Fruit fly (Drosophila melanogaster) whole organism, wandering third instar larva: ENCODE data around the gene Kr-h1.

Experiments used
- Abd-B ChIP-seq: fragments of >200 bp; optimal IDR thresholded peaks from 2 replicates; lab custom pipeline; 2017; ENCODE audit warnings: missing biosample characterization, missing genetic modification characterization
- CG32264 ChIP-seq: fragments of 200-800 bp; sonication (Bioruptor generic); optimal IDR thresholded peaks from 2 replicates; lab custom pipeline; 2016; ENCODE audit warnings: missing biosample characterization, missing genetic modification characterization
- CG9705 ChIP-seq: fragments of 200-800 bp; sonication (Bioruptor generic); optimal IDR thresholded peaks from 2 replicates; lab custom pipeline; 2018; ENCODE audit warnings: missing biosample characterization, mild to moderate bottlenecking, missing genetic modification characterization
- CrebA ChIP-seq: fragments of 200-800 bp; sonication (Bioruptor generic); optimal IDR thresholded peaks from 2 replicates; lab custom pipeline; 2016; ENCODE audit warnings: missing biosample characterization, mild to moderate bottlenecking, missing genetic modification characterization, borderline replicate concordance
- Dfd ChIP-seq: fragments of >200 bp; optimal IDR thresholded peaks from 2 replicates; lab custom pipeline; 2017; ENCODE audit warnings: missing biosample characterization, missing genetic modification characterization
- Dif ChIP-seq: fragments of 200-275, 200-300 bp; sonication (Bioruptor generic); optimal IDR thresholded peaks from 2 replicates; lab custom pipeline; 2018; ENCODE audit warnings: missing biosample characterization, missing genetic modification characterization; ENCODE audit not compliant: partially characterized antibody
- HLH106 ChIP-seq: fragments of 200-800 bp; optimal IDR thresholded peaks from 3 replicates; lab custom pipeline; 2019; ENCODE audit warnings: missing biosample characterization, mild to moderate bottlenecking, missing genetic modification characterization, moderate library complexity
- Hnf4 ChIP-seq: fragments of 200-800 bp; sonication (Bioruptor generic); optimal IDR thresholded peaks from 2 replicates; lab custom pipeline; 2016; ENCODE audit warnings: missing biosample characterization, mild to moderate bottlenecking, missing genetic modification characterization
- Hr78 ChIP-seq: fragments of >200 bp; optimal IDR thresholded peaks from 2 replicates; lab custom pipeline; 2017; ENCODE audit warnings: missing biosample characterization, missing genetic modification characterization
- Hr83 ChIP-seq: fragments of 200-300 bp; sonication (Bioruptor generic); optimal IDR thresholded peaks from 2 replicates; lab custom pipeline; 2016; ENCODE audit warnings: missing biosample characterization, mild to moderate bottlenecking, missing genetic modification characterization, moderate library complexity; ENCODE audit not compliant: poor library complexity, severe bottlenecking
- Mio ChIP-seq: sonication (Bioruptor generic); optimal IDR thresholded peaks from 2 replicates; lab custom pipeline; 2016; ENCODE audit warnings: missing biosample characterization, missing genetic modification characterization
- Myc ChIP-seq: fragments of >200 bp; optimal IDR thresholded peaks from 2 replicates; lab custom pipeline; 2017
- N ChIP-seq: fragments of >200 bp; optimal IDR thresholded peaks from 2 replicates; lab custom pipeline; 2018; ENCODE audit warnings: missing biosample characterization, missing external identifiers, missing genetic modification characterization
- OdsH ChIP-seq: fragments of 200-800 bp; sonication (Bioruptor generic); optimal IDR thresholded peaks from 2 replicates; lab custom pipeline; 2016; ENCODE audit warnings: missing biosample characterization, mild to moderate bottlenecking, missing genetic modification characterization
- Rel ChIP-seq, 2 experiments: fragments of 200-800 bp; sonication (Bioruptor generic) in 1 of 2; optimal IDR thresholded peaks; 2 replicates in 1 of 2; 3 replicates in 1 of 2; lab custom pipeline; 2016 to 2019; ENCODE audit warnings: mild to moderate bottlenecking in 2 of 2, missing biosample characterization in 2 of 2, missing genetic modification characterization in 2 of 2, moderate library complexity in 1 of 2
- Sp1 ChIP-seq: fragments of 200-800 bp; sonication (Bioruptor generic); optimal IDR thresholded peaks from 3 replicates; lab custom pipeline; 2019; ENCODE audit warnings: missing biosample characterization, mild to moderate bottlenecking, missing genetic modification characterization, moderate library complexity
- Vsx2 ChIP-seq: fragments of 200-300, 225-300 bp; sonication (Bioruptor generic); optimal IDR thresholded peaks from 2 replicates; lab custom pipeline; 2018; ENCODE audit warnings: missing biosample characterization, missing genetic modification characterization; ENCODE audit not compliant: partially characterized antibody
- br ChIP-seq: fragments of 200-800 bp; sonication (Bioruptor generic); optimal IDR thresholded peaks from 2 replicates; lab custom pipeline; 2016; ENCODE audit warnings: missing biosample characterization, missing genetic modification characterization
- brk ChIP-seq: fragments of 200-800 bp; sonication (Bioruptor generic); optimal IDR thresholded peaks from 2 replicates; lab custom pipeline; 2016; ENCODE audit warnings: missing biosample characterization, mild to moderate bottlenecking, missing genetic modification characterization
- dl ChIP-seq, 2 experiments: fragments of 175-275, 200-275 bp in 1 of 2; fragments of 200-275 bp in 1 of 2; sonication (Bioruptor generic); optimal IDR thresholded peaks; lab custom pipeline; 2018; ENCODE audit warnings: mild to moderate bottlenecking in 2 of 2, missing biosample characterization in 2 of 2, missing genetic modification characterization in 2 of 2, moderate library complexity in 2 of 2; ENCODE audit not compliant: partially characterized antibody in 2 of 2, insufficient read depth in 1 of 2
- dmrt93B ChIP-seq: fragments of 200-800 bp; sonication (Bioruptor generic); optimal IDR thresholded peaks from 2 replicates; lab custom pipeline; 2018; ENCODE audit warnings: missing biosample characterization, mild to moderate bottlenecking, missing genetic modification characterization
- dsf ChIP-seq: sonication (Bioruptor generic); optimal IDR thresholded peaks from 2 replicates; lab custom pipeline; 2016; ENCODE audit warnings: missing biosample characterization, missing genetic modification characterization, borderline replicate concordance
- ey ChIP-seq: fragments of 200-800 bp; sonication (Bioruptor generic); optimal IDR thresholded peaks from 2 replicates; lab custom pipeline; 2016; ENCODE audit warnings: missing biosample characterization, missing genetic modification characterization
- foxo ChIP-seq, 2 experiments: fragments of 200-800 bp; sonication (Bioruptor generic); optimal IDR thresholded peaks; 2 replicates in 1 of 2; 3 replicates in 1 of 2; lab custom pipeline; 2016 to 2017; ENCODE audit warnings: missing biosample characterization in 2 of 2, missing genetic modification characterization in 2 of 2
- fru ChIP-seq: fragments of 200-800 bp; sonication (Bioruptor generic); optimal IDR thresholded peaks from 3 replicates; lab custom pipeline; 2016; ENCODE audit warnings: missing biosample characterization, mild to moderate bottlenecking, missing genetic modification characterization
- h ChIP-seq: fragments of 200-800 bp; sonication (Bioruptor generic); optimal IDR thresholded peaks from 3 replicates; lab custom pipeline; 2016; ENCODE audit warnings: missing biosample characterization, mild to moderate bottlenecking, missing genetic modification characterization
- jim ChIP-seq: fragments of 175-275, 200-325 bp; sonication (Bioruptor generic); optimal IDR thresholded peaks from 2 replicates; lab custom pipeline; 2016; ENCODE audit warnings: missing biosample characterization, mild to moderate bottlenecking, missing genetic modification characterization
- lola ChIP-seq: fragments of >200 bp; optimal IDR thresholded peaks from 2 replicates; lab custom pipeline; 2017; ENCODE audit warnings: missing biosample characterization, missing genetic modification characterization
- pan ChIP-seq: fragments of >200 bp; optimal IDR thresholded peaks from 2 replicates; lab custom pipeline; 2017
- psq ChIP-seq: fragments of 200-800 bp; sonication (Bioruptor generic); optimal IDR thresholded peaks from 3 replicates; lab custom pipeline; 2017; ENCODE audit warnings: missing biosample characterization, mild to moderate bottlenecking, missing genetic modification characterization, moderate library complexity
- rgr ChIP-seq: fragments of 200-800 bp; sonication (Bioruptor generic); optimal IDR thresholded peaks from 3 replicates; lab custom pipeline; 2016; ENCODE audit warnings: missing biosample characterization, mild to moderate bottlenecking, missing genetic modification characterization
- sage ChIP-seq: fragments of 200-800 bp; sonication (Bioruptor generic); optimal IDR thresholded peaks from 2 replicates; lab custom pipeline; 2016; ENCODE audit warnings: missing biosample characterization, mild to moderate bottlenecking, missing genetic modification characterization
- sv ChIP-seq: fragments of 200-800 bp; sonication (Bioruptor generic); optimal IDR thresholded peaks from 3 replicates; lab custom pipeline; 2016; ENCODE audit warnings: missing biosample characterization, missing genetic modification characterization
- tai ChIP-seq: sonication (Bioruptor generic); optimal IDR thresholded peaks from 2 replicates; lab custom pipeline; 2016; ENCODE audit warnings: missing biosample characterization, missing genetic modification characterization
- usp ChIP-seq: fragments of >200 bp; optimal IDR thresholded peaks from 2 replicates; lab custom pipeline; 2017; ENCODE audit warnings: missing biosample characterization, missing genetic modification characterization
- woc ChIP-seq: sonication (Bioruptor generic); optimal IDR thresholded peaks from 2 replicates; lab custom pipeline; 2016; ENCODE audit warnings: missing biosample characterization, mild to moderate bottlenecking, missing genetic modification characterization

The Kr-h1 gene

DNA sequence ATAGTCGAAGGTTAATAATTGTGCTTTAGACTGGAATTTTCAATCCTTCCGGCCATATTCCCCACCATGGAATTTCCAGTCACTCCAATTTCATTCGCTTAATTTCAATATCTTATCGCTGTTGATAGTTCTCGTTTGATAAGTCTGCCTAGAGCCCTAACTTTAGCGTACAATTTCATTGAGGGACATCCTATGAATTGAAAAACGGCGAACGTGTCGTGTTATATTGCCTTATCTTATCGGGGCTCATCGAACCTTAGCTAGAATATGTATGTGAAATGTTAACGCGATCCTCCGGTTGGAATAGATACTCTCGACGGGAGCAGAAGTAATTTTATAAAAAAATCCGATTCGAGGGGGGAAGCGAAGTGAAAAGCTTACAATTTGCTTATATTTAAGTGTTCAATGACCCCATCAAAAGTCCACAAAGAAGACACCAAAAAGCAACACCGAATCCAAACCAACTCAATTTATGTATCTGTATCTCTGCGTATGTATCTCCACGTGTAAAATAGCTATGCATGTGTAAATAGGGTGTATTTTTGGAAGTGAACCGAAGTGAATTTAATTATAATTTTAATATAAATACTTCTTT, 7.3 kb downstream of the Kr-h1 start:
- TF ChIP-seq dmrt93B (GFP tag; lab: Kevin White, UChicago) (no peak), Rel (GFP tag; optimal IDR thresholded peaks at IDR 0.05; lab: Kevin White, UChicago) (no peak), Rel (tag; optimal IDR thresholded peaks at IDR 0.05; lab: Kevin White, UChicago) (peak; percentile 88)

DNA sequence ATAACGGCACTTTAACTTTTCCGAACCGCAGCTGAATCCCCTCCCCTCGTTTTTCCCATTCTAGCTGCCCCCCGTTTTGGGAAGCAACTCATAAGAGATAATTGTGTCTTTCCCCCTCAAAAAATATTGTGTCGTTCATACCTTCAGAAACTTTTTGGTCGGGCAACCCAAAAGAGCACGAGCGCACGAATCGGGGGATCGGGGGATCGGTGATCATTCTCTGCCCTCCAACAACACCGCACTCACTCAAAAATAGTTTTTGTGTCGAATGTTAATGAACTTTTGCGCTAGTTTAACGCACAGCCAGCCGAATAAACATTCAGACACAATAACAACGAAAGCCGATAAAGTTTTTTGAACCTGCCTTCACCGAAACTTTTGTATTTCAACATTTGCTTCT, 8.0 kb downstream of the Kr-h1 start:
- TF ChIP-seq Rel (GFP tag; optimal IDR thresholded peaks at IDR 0.05; lab: Kevin White, UChicago) (no peak), Rel (tag; optimal IDR thresholded peaks at IDR 0.05; lab: Kevin White, UChicago) (peak; percentile 82), Abd-B (no peak)

DNA sequence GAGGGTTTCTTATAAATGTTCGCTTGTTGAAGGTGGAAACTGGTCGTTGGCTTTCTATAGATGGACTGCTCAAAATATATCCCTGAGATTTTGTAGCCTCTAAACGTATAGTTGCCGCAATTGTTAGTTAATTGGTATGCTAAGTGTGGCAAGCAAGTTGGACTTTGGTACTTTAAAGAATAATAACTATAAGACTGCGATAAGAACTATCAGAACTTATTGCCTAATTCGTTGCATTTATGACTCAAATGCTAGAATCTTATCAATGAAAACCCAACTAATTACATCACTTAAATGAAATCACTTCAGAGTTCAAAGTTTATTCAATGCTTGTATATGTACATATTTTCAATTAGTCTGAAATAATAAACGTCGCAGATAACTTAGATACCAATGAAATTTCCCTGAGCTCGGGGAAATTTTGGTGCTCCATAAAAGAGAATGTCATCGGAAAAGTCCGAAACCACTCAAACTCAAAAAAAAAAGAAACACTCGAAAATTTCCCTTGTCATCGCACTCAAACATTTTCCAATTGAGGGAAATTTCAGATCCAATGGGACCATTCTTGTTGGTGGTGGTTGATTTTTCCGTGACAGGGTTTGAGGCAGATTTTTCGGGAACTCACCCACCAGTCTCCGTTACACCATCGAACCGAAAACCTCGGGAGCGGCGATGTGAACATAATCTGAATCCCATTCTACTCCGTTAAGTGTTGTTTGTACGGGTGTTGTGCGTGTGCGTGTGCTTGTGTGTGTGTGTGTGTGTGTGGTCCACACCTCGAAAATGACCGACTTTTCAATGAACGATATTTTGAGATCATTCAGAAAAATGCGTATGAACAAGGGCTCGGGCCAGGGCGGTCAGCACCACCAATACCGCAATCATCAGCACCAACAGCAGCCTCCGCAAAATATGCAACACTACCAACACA, 8.6 kb downstream of the Kr-h1 start, which contains the start of gene CG45075:
CG45075 (plus strand) TSS at position 627 of the 931 bp plus-strand sequence.
- TF ChIP-seq Dfd: peak; percentile 29
- no peak for TF ChIP-seq Hr78

DNA sequence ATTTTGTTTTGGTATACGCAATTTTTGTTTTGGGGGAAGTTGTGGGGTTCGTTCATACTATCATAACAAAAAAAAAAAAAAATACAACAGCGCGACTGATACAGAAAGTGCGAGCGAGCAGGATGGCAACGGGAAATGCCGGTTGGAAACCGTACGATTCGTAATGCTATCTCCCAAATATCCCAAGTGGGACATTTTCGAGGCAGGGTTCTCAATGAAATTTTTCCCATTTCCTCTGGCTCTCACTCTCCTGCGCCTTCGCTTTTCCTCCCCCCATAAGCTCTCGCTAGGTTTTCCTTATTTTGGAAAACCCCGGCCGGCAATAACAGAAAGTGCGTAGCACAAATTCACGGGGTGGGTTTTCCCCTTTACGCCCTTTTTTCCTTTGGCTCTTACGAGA, 9.9 kb downstream of the Kr-h1 start:
- no peak for TF ChIP-seq tai (GFP tag; lab: Kevin White, UChicago)
- no peak for TF ChIP-seq psq (GFP tag; lab: Kevin White, UChicago)
- TF ChIP-seq sv (GFP tag; lab: Kevin White, UChicago): no peak
- TF ChIP-seq fru (GFP tag; lab: Kevin White, UChicago): no peak
- TF ChIP-seq HLH106: no peak
- no peak for TF ChIP-seq Abd-B
- no peak for TF ChIP-seq ey (GFP tag; lab: Kevin White, UChicago)
- TF ChIP-seq CG9705 (GFP tag; lab: Kevin White, UChicago): no peak
- TF ChIP-seq woc (GFP tag; lab: Kevin White, UChicago): no peak
- TF ChIP-seq CG32264 (GFP tag; lab: Kevin White, UChicago): no peak
- TF ChIP-seq Hr78: no peak
- TF ChIP-seq dsf (GFP tag; lab: Kevin White, UChicago): no peak
- TF ChIP-seq N: no peak
- TF ChIP-seq Mio: no peak

- TF ChIP-seq woc (GFP tag; lab: Kevin White, UChicago) (peak; percentile 68), Dfd (no peak), sv (GFP tag; lab: Kevin White, UChicago) (no peak), sage (GFP tag; lab: Kevin White, UChicago) (no peak), CG32264 (GFP tag; lab: Kevin White, UChicago) (no peak), dl (GFP tag; optimal IDR thresholded peaks at IDR 0.05; lab: Kevin White, UChicago; ENCODE audit: insufficient read depth in 1 of 2, partially characterized antibody in 2 of 2) (peak in 1 of 2 experiments; percentile 53), Dif (peak; percentile 84), psq (GFP tag; lab: Kevin White, UChicago) (no peak), Hr78 (no peak), br (GFP tag; lab: Kevin White, UChicago) (no peak), Vsx2 (GFP tag; lab: Kevin White, UChicago) (no peak), usp (GFP tag; lab: Kevin White, UChicago) (no peak), tai (GFP tag; lab: Kevin White, UChicago) (no peak), N (no peak), brk (GFP tag; lab: Kevin White, UChicago) (no peak), h (GFP tag; lab: Kevin White, UChicago) (peak; percentile 40), Hnf4 (GFP tag; lab: Kevin White, UChicago) (peak; percentile 9), Sp1 (no peak), foxo (GFP tag; optimal IDR thresholded peaks at IDR 0.05; lab: Kevin White, UChicago) (peak in 1 of 2 experiments; percentile 15), Mio (no peak), lola (GFP tag; lab: Kevin White, UChicago) (no peak), Rel (GFP tag; optimal IDR thresholded peaks at IDR 0.05; lab: Kevin White, UChicago) (no peak), Rel (tag; optimal IDR thresholded peaks at IDR 0.05; lab: Kevin White, UChicago) (peak; percentile 28), jim (GFP tag; lab: Kevin White, UChicago) (peak; percentile 40), pan (no peak), CrebA (no peak), Abd-B (no peak), OdsH (GFP tag; lab: Kevin White, UChicago) (no peak), HLH106 (peak; percentile 0), rgr (GFP tag; lab: Kevin White, UChicago) (no peak), Myc (lab: Kevin White, UChicago) (peak; percentile 41), Hr83 (GFP tag; lab: Kevin White, UChicago) (peak; percentile 13)
These were observed 16.3 kb downstream of the Kr-h1 start, which contains the start of gene CG9175 for dm6 chr2L:6098479-6099269. TSS of gene CG9175 (minus strand) at chr2L:6098966.
